Worm (Caenorhabditis elegans): ENCODE results near the gene rabs-5.
A peak's percentile ranks its signal among the peaks of the same experiment; 100 is the strongest.

Gene rabs-5

ce11 chrIV:8114535-8114934 is 7.1 kb upstream of the rabs-5 start:
- TF ChIP-seq alr-1 (tag; optimal IDR thresholded peaks at IDR 0.05) (no peak), elt-3 (tag; optimal IDR thresholded peaks at IDR 0.05) (no peak), ceh-16 (tag; optimal IDR thresholded peaks at IDR 0.05) (no peak), unc-62 (GFP tag; optimal IDR thresholded peaks at IDR 0.05) (no peak), ama-1 (optimal IDR thresholded peaks at IDR 0.05) (no peak), gmeb-1 (tag; optimal IDR thresholded peaks at IDR 0.05) (no peak), nhr-25 (tag; optimal IDR thresholded peaks at IDR 0.05) (no peak), unc-55 (GFP tag; optimal IDR thresholded peaks at IDR 0.05) (no peak), ZK546.5 (tag; optimal IDR thresholded peaks at IDR 0.05) (no peak), sma-9 (GFP tag; optimal IDR thresholded peaks at IDR 0.05) (no peak), sma-9 (tag; optimal IDR thresholded peaks at IDR 0.05) (no peak), Y55F3AM.14 (GFP tag; optimal IDR thresholded peaks at IDR 0.05) (no peak), lin-39 (tag; optimal IDR thresholded peaks at IDR 0.05) (no peak), unc-39 (tag; optimal IDR thresholded peaks at IDR 0.05) (no peak), nhr-6 (tag; optimal IDR thresholded peaks at IDR 0.05) (no peak), R02D3.7 (tag; optimal IDR thresholded peaks at IDR 0.05) (no peak), crh-2 (tag; optimal IDR thresholded peaks at IDR 0.05) (no peak), ceh-82 (tag; optimal IDR thresholded peaks at IDR 0.05) (no peak)

- TF ChIP-seq mab-5 (tag; optimal IDR thresholded peaks at IDR 0.05) (peak; percentile 9), crh-2 (tag; optimal IDR thresholded peaks at IDR 0.05) (peak; percentile 86), sma-3 (GFP tag; optimal IDR thresholded peaks at IDR 0.05) (no peak), mdl-1 (tag; optimal IDR thresholded peaks at IDR 0.05) (peak in 1 of 2 experiments; percentile 51)
Measured at ce11 chrIV:8113161-8113560, 5.8 kb upstream of the rabs-5 start, which contains the start of gene Y42H9AR.1. TSS of gene Y42H9AR.1 (plus strand) at chrIV:8113393.

- TF ChIP-seq mdl-1 (tag; optimal IDR thresholded peaks at IDR 0.05) (no peak), sem-4 (tag; optimal IDR thresholded peaks at IDR 0.05) (peak; percentile 33), C34F6.9 (tag; optimal IDR thresholded peaks at IDR 0.05) (no peak), lin-13 (GFP tag; optimal IDR thresholded peaks at IDR 0.05) (no peak)
Measured at ce11 chrIV:8112646-8113045, 5.2 kb upstream of the rabs-5 start.

- TF ChIP-seq mdl-1 (tag; optimal IDR thresholded peaks at IDR 0.05), result no peak
- no peak for TF ChIP-seq ceh-16 (tag; optimal IDR thresholded peaks at IDR 0.05)
- TF ChIP-seq ZK546.5 (tag; optimal IDR thresholded peaks at IDR 0.05), result no peak
- TF ChIP-seq nhr-10 (tag; optimal IDR thresholded peaks at IDR 0.05), result no peak
- no peak for TF ChIP-seq zag-1 (tag; optimal IDR thresholded peaks at IDR 0.05)
- TF ChIP-seq unc-55 (GFP tag; optimal IDR thresholded peaks at IDR 0.05), result peak; percentile 44
- TF ChIP-seq ztf-4 (tag; optimal IDR thresholded peaks at IDR 0.05), result peak; percentile 27
- TF ChIP-seq lsy-2 (tag; optimal IDR thresholded peaks at IDR 0.05), result peak in 1 of 2 experiments; percentile 10
- no peak for TF ChIP-seq egl-27 (tag; optimal IDR thresholded peaks at IDR 0.05)
- no peak for TF ChIP-seq nhr-77 (tag; optimal IDR thresholded peaks at IDR 0.05)
- TF ChIP-seq mab-5 (tag; optimal IDR thresholded peaks at IDR 0.05), result no peak
- TF ChIP-seq crh-2 (tag; optimal IDR thresholded peaks at IDR 0.05), result no peak
- no peak for TF ChIP-seq nhr-12 (tag; optimal IDR thresholded peaks at IDR 0.05)
- TF ChIP-seq dmd-4 (tag; optimal IDR thresholded peaks at IDR 0.05), result no peak
- TF ChIP-seq sma-9 (GFP tag; optimal IDR thresholded peaks at IDR 0.05), result peak; percentile 47
- TF ChIP-seq sma-9 (tag; optimal IDR thresholded peaks at IDR 0.05), result no peak
- no peak for TF ChIP-seq nhr-21 (tag; optimal IDR thresholded peaks at IDR 0.05)
- peak; percentile 16 for TF ChIP-seq sem-4 (tag; optimal IDR thresholded peaks at IDR 0.05)
- no peak for TF ChIP-seq aly-2 (tag; optimal IDR thresholded peaks at IDR 0.05)
- TF ChIP-seq elt-1 (tag; optimal IDR thresholded peaks at IDR 0.05), result no peak
- no peak for TF ChIP-seq mbf-1 (tag; optimal IDR thresholded peaks at IDR 0.05)
- TF ChIP-seq unc-39 (tag; optimal IDR thresholded peaks at IDR 0.05), result no peak
- TF ChIP-seq sma-3 (GFP tag; optimal IDR thresholded peaks at IDR 0.05), result no peak
- no peak for TF ChIP-seq skn-1 (tag; optimal IDR thresholded peaks at IDR 0.05)
- no peak for TF ChIP-seq nhr-6 (tag; optimal IDR thresholded peaks at IDR 0.05)
- TF ChIP-seq nhr-23 (tag; optimal IDR thresholded peaks at IDR 0.05), result no peak
- TF ChIP-seq gmeb-1 (tag; optimal IDR thresholded peaks at IDR 0.05), result no peak
- TF ChIP-seq ama-1 (optimal IDR thresholded peaks at IDR 0.05), result no peak
- no peak for TF ChIP-seq lin-13 (GFP tag; optimal IDR thresholded peaks at IDR 0.05)
- no peak for TF ChIP-seq ztf-11 (tag; optimal IDR thresholded peaks at IDR 0.05)
- no peak for TF ChIP-seq blmp-1 (tag; optimal IDR thresholded peaks at IDR 0.05; ENCODE audit: insufficient read depth)
- peak; percentile 45 for TF ChIP-seq F13H6.1 (tag; optimal IDR thresholded peaks at IDR 0.05)
- peak; percentile 39 for TF ChIP-seq C34F6.9 (tag; optimal IDR thresholded peaks at IDR 0.05)
- no peak for TF ChIP-seq nhr-25 (tag; optimal IDR thresholded peaks at IDR 0.05)
- TF ChIP-seq unc-62 (GFP tag; optimal IDR thresholded peaks at IDR 0.05), result no peak
- TF ChIP-seq nhr-129 (tag; optimal IDR thresholded peaks at IDR 0.05), result peak; percentile 37
- no peak for TF ChIP-seq nhr-11 (tag; optimal IDR thresholded peaks at IDR 0.05)
- TF ChIP-seq peb-1 (tag; optimal IDR thresholded peaks at IDR 0.05), result no peak
- peak; percentile 49 for TF ChIP-seq fos-1 (tag; optimal IDR thresholded peaks at IDR 0.05)
- TF ChIP-seq snpc-4 (tag; optimal IDR thresholded peaks at IDR 0.05), result no peak
- no peak for TF ChIP-seq nhr-237 (tag; optimal IDR thresholded peaks at IDR 0.05)
- no peak for TF ChIP-seq Y55F3AM.14 (GFP tag; optimal IDR thresholded peaks at IDR 0.05)
- no peak for TF ChIP-seq alr-1 (tag; optimal IDR thresholded peaks at IDR 0.05)
Measured at ce11 chrIV:8112187-8112586, 4.8 kb upstream of the rabs-5 start, which contains the start of gene Y42H9AR.4. TSS of gene Y42H9AR.4 (minus strand) at chrIV:8112218.
